Worm (Caenorhabditis elegans) whole organism, mixed stage, embryonic: ENCODE data around the gene ops-1.
A peak's percentile ranks its signal among the peaks of the same experiment; 100 is the strongest.

Experiments used
- M03D4.4 ChIP-seq: sonication (generic microtip); optimal IDR thresholded peaks from 2 replicates; lab custom pipeline; 2017; ENCODE audit warnings: mild to moderate bottlenecking, missing genetic modification characterization, missing compliant biosample characterization
- bed-3 ChIP-seq: fragments of 200-800 bp; sonication (Bioruptor generic); optimal IDR thresholded peaks from 3 replicates; lab custom pipeline; 2018; ENCODE audit warnings: mild to moderate bottlenecking, missing genetic modification characterization, moderate library complexity, missing compliant biosample characterization
- blmp-1 ChIP-seq: fragments of 150-350 bp; optimal IDR thresholded peaks from 2 replicates; lab custom pipeline; 2014; ENCODE audit warnings: missing biosample characterization, missing genetic modification characterization
- ceh-39 ChIP-seq: fragments of 150-350 bp; optimal IDR thresholded peaks from 2 replicates; lab custom pipeline; 2014; ENCODE audit warnings: missing biosample characterization, missing genetic modification characterization
- ceh-43 ChIP-seq: fragments of 200-800 bp; sonication (Bioruptor generic); optimal IDR thresholded peaks from 2 replicates; lab custom pipeline; 2018; ENCODE audit warnings: mild to moderate bottlenecking, missing genetic modification characterization, moderate library complexity, missing compliant biosample characterization
- ceh-83 ChIP-seq: fragments of 200-800 bp; sonication (Bioruptor generic); optimal IDR thresholded peaks from 2 replicates; lab custom pipeline; 2018; ENCODE audit warnings: mild to moderate bottlenecking, missing genetic modification characterization, missing compliant biosample characterization
- ces-1 ChIP-seq: fragments of 150-350 bp; optimal IDR thresholded peaks from 2 replicates; lab custom pipeline; 2014; ENCODE audit warnings: missing biosample characterization, missing genetic modification reagents, missing genetic modification characterization
- cnd-1 ChIP-seq: fragments of 200-800 bp; sonication (Bioruptor generic); optimal IDR thresholded peaks from 2 replicates; lab custom pipeline; 2018; ENCODE audit warnings: mild to moderate bottlenecking, missing genetic modification characterization, missing compliant biosample characterization
- drap-1 ChIP-seq: fragments of 200-800 bp; sonication (Bioruptor generic); optimal IDR thresholded peaks from 3 replicates; lab custom pipeline; 2018; ENCODE audit warnings: mild to moderate bottlenecking, missing genetic modification characterization, missing compliant biosample characterization
- elt-3 ChIP-seq: fragments of 150-350 bp; optimal IDR thresholded peaks from 2 replicates; lab custom pipeline; 2014; ENCODE audit warnings: missing biosample characterization, missing genetic modification characterization
- flh-1 ChIP-seq: fragments of 200-800 bp; sonication (Bioruptor generic); optimal IDR thresholded peaks from 2 replicates; lab custom pipeline; 2018; ENCODE audit warnings: mild to moderate bottlenecking, missing genetic modification characterization, moderate library complexity, missing compliant biosample characterization
- ham-2 ChIP-seq: fragments of 200-800 bp; sonication (Bioruptor generic); optimal IDR thresholded peaks from 2 replicates; lab custom pipeline; 2018; ENCODE audit warnings: mild to moderate bottlenecking, missing genetic modification characterization, missing compliant biosample characterization
- hlh-1 ChIP-seq: fragments of 150-350 bp; optimal IDR thresholded peaks from 2 replicates; lab custom pipeline; 2014; ENCODE audit warnings: missing biosample characterization, missing genetic modification reagents, missing genetic modification characterization
- lin-13 ChIP-seq: fragments of 150-350 bp; optimal IDR thresholded peaks from 2 replicates; lab custom pipeline; 2014; ENCODE audit warnings: missing biosample characterization, missing genetic modification characterization
- lin-32 ChIP-seq: fragments of 200-800 bp; sonication (Bioruptor generic); optimal IDR thresholded peaks from 2 replicates; lab custom pipeline; 2018; ENCODE audit warnings: mild to moderate bottlenecking, missing genetic modification characterization, missing compliant biosample characterization
- lsy-2 ChIP-seq: fragments of 150-350 bp; optimal IDR thresholded peaks from 2 replicates; lab custom pipeline; 2014; ENCODE audit warnings: missing biosample characterization, missing genetic modification characterization
- mab-5 ChIP-seq: fragments of 150-350 bp; optimal IDR thresholded peaks from 2 replicates; lab custom pipeline; 2014; ENCODE audit warnings: missing biosample characterization, missing genetic modification characterization
- mep-1 ChIP-seq: fragments of 150-350 bp; optimal IDR thresholded peaks from 2 replicates; lab custom pipeline; 2017; ENCODE audit warnings: missing biosample characterization, missing genetic modification reagents, missing genetic modification characterization, inconsistent platforms
- mls-2 ChIP-seq: sonication (generic microtip); optimal IDR thresholded peaks from 2 replicates; lab custom pipeline; 2016; ENCODE audit warnings: mild to moderate bottlenecking, missing genetic modification characterization, moderate library complexity, missing compliant biosample characterization
- nhr-12 ChIP-seq: fragments of 150-350 bp; optimal IDR thresholded peaks from 2 replicates; lab custom pipeline; 2014; ENCODE audit warnings: missing biosample characterization, missing genetic modification characterization
- nhr-2 ChIP-seq: fragments of 150-350 bp; optimal IDR thresholded peaks from 2 replicates; lab custom pipeline; 2014; ENCODE audit warnings: missing biosample characterization, missing genetic modification characterization
- nhr-237 ChIP-seq: fragments of 150-350 bp; optimal IDR thresholded peaks from 2 replicates; lab custom pipeline; 2014; ENCODE audit warnings: missing biosample characterization, missing genetic modification characterization
- nhr-76 ChIP-seq: sonication (generic microtip); optimal IDR thresholded peaks from 2 replicates; lab custom pipeline; 2017; ENCODE audit warnings: missing biosample characterization, missing genetic modification characterization
- pha-4 ChIP-seq: fragments of 150-350 bp; optimal IDR thresholded peaks from 2 replicates; lab custom pipeline; 2018; ENCODE audit warnings: missing biosample characterization, missing genetic modification reagents, missing genetic modification characterization
- sem-2 ChIP-seq: fragments of 200-800 bp; sonication (Bioruptor generic); optimal IDR thresholded peaks from 2 replicates; lab custom pipeline; 2018; ENCODE audit warnings: mild to moderate bottlenecking, missing genetic modification characterization, missing compliant biosample characterization
- snpc-4 ChIP-seq: fragments of 150-350 bp; optimal IDR thresholded peaks from 2 replicates; lab custom pipeline; 2014; ENCODE audit warnings: missing biosample characterization, missing genetic modification characterization
- tbx-8 ChIP-seq: fragments of 200-800 bp; sonication (Bioruptor generic); optimal IDR thresholded peaks from 2 replicates; lab custom pipeline; 2018; ENCODE audit warnings: mild to moderate bottlenecking, missing genetic modification characterization, moderate library complexity, missing compliant biosample characterization
- unc-39 ChIP-seq: fragments of 150-350 bp; optimal IDR thresholded peaks from 2 replicates; lab custom pipeline; 2014; ENCODE audit warnings: missing biosample characterization, missing genetic modification characterization
- unc-62 ChIP-seq: fragments of 150-350 bp; optimal IDR thresholded peaks from 2 replicates; lab custom pipeline; 2014; ENCODE audit warnings: missing biosample characterization, missing genetic modification reagents, missing genetic modification characterization
- zip-8 ChIP-seq: fragments of 150-350 bp; optimal IDR thresholded peaks from 2 replicates; lab custom pipeline; 2014; ENCODE audit warnings: missing biosample characterization, missing genetic modification characterization

The ops-1 gene

DNA sequence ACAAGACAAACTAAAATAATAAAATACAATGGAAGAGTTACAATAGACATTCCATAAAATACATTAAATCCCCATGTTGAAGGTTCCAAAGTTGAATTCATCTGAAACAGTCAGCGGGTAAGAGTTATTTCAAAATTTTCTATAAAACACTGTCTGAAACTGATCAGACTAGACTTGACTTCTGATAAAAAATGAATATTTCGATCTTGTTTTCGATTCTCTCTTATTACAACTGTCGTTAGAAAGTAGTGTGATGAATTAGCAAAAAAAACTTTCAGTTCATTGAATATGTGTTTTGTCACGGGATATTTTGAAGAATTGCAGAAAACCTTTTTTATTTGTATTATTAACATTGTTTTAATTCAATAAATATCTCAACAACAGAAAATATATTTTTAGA lies 17.6 kb upstream of the ops-1 start, which contains the start of gene srv-26:
srv-26 (minus strand) TSS at position 101 of the 400 bp plus-strand sequence.
- TF ChIP-seq tbx-8 (no peak), sem-2 (GFP tag; lab: Kevin White, UChicago) (no peak), ceh-83 (GFP tag; lab: Kevin White, UChicago) (no peak), unc-62 (GFP tag; lab: Kevin White, UChicago) (no peak), snpc-4 (tag; lab: Kevin White, UChicago) (no peak), flh-1 (GFP tag; lab: Kevin White, UChicago) (no peak), mls-2 (no peak), mep-1 (tag; lab: Kevin White, UChicago) (no peak), nhr-237 (tag; lab: Kevin White, UChicago) (no peak), M03D4.4 (tag; lab: Kevin White, UChicago) (no peak), elt-3 (tag; lab: Kevin White, UChicago) (no peak), blmp-1 (tag; lab: Kevin White, UChicago) (no peak), ces-1 (no peak), hlh-1 (tag; lab: Kevin White, UChicago) (no peak)

ce11 chrIV:6299523-6299922 lies 15.3 kb upstream of the ops-1 start:
- TF ChIP-seq mls-2 (no peak), elt-3 (tag; lab: Kevin White, UChicago) (no peak), lsy-2 (tag; lab: Kevin White, UChicago) (no peak), nhr-76 (tag; lab: Kevin White, UChicago) (no peak), unc-39 (tag; lab: Kevin White, UChicago) (no peak), sem-2 (GFP tag; lab: Kevin White, UChicago) (no peak), ces-1 (no peak), drap-1 (GFP tag; lab: Kevin White, UChicago) (no peak), lin-13 (no peak), cnd-1 (tag; lab: Kevin White, UChicago) (no peak), ceh-43 (GFP tag; lab: Kevin White, UChicago) (no peak), nhr-12 (tag; lab: Kevin White, UChicago) (no peak), unc-62 (GFP tag; lab: Kevin White, UChicago) (no peak), nhr-237 (tag; lab: Kevin White, UChicago) (no peak)

DNA sequence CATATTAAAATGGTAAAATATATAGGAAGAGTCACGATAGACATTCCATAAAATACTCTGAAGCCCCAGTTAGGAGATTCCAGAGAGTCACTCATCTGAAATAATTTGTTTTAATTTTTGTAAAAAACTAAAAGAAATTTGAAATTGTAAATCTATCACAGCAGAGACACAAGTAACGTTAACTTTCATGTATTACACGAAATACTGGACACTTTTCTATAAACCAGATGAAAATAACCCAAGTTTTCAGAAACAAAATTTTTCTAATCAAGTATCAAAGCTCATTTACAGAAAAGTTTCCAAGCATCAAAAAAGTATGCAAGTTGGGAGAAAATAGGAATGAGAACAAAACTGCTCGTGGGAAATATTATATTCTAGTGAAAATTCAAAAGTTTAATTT lies 14.1 kb upstream of the ops-1 start, which contains the start of gene srv-27:
srv-27 (minus strand) TSS at position 101 of the 400 bp plus-strand sequence.
- TF ChIP-seq pha-4 (tag; lab: Kevin White, UChicago) (no peak), sem-2 (GFP tag; lab: Kevin White, UChicago) (no peak), nhr-12 (tag; lab: Kevin White, UChicago) (no peak), mab-5 (no peak), cnd-1 (tag; lab: Kevin White, UChicago) (no peak), elt-3 (tag; lab: Kevin White, UChicago) (no peak), ceh-39 (no peak), nhr-2 (tag; lab: Kevin White, UChicago) (no peak), ham-2 (GFP tag; lab: Kevin White, UChicago) (no peak), tbx-8 (no peak), unc-39 (tag; lab: Kevin White, UChicago) (no peak), nhr-76 (tag; lab: Kevin White, UChicago) (no peak), lsy-2 (tag; lab: Kevin White, UChicago) (no peak)

- TF ChIP-seq mep-1 (tag; lab: Kevin White, UChicago) (peak; percentile 61), lin-13 (peak; percentile 75), lsy-2 (tag; lab: Kevin White, UChicago) (no peak), zip-8 (tag; lab: Kevin White, UChicago) (peak; percentile 17), lin-32 (GFP tag; lab: Kevin White, UChicago) (no peak), unc-62 (GFP tag; lab: Kevin White, UChicago) (no peak), cnd-1 (tag; lab: Kevin White, UChicago) (no peak)
- TF ChIP-seq, all 35 proteins: peak for 3
These were observed 9.9 kb upstream of the ops-1 start, which contains the start of gene hil-2 for ce11 chrIV:6294081-6294480. Gene hil-2, plus strand, starts transcription at chrIV:6294240.

- TF ChIP-seq nhr-237 (tag; lab: Kevin White, UChicago) (no peak), pha-4 (tag; lab: Kevin White, UChicago) (no peak), ceh-39 (no peak), mep-1 (tag; lab: Kevin White, UChicago) (no peak), bed-3 (GFP tag; lab: Kevin White, UChicago) (no peak), nhr-76 (tag; lab: Kevin White, UChicago) (no peak), unc-39 (tag; lab: Kevin White, UChicago) (no peak), tbx-8 (no peak), unc-62 (GFP tag; lab: Kevin White, UChicago) (no peak), drap-1 (GFP tag; lab: Kevin White, UChicago) (no peak), nhr-2 (tag; lab: Kevin White, UChicago) (no peak), ceh-83 (GFP tag; lab: Kevin White, UChicago) (no peak), ham-2 (GFP tag; lab: Kevin White, UChicago) (no peak), M03D4.4 (tag; lab: Kevin White, UChicago) (no peak), mab-5 (no peak)
- TF ChIP-seq, all 35 proteins: peak for 0
These were observed 6.6 kb upstream of the ops-1 start, which contains the start of gene srv-24 for ce11 chrIV:6290741-6291140. Gene srv-24, minus strand, starts transcription at chrIV:6290841.
